Fruit fly (Drosophila melanogaster): Measurements from ENCODE around the gene GNBP1.

The GNBP1 gene

DNA sequence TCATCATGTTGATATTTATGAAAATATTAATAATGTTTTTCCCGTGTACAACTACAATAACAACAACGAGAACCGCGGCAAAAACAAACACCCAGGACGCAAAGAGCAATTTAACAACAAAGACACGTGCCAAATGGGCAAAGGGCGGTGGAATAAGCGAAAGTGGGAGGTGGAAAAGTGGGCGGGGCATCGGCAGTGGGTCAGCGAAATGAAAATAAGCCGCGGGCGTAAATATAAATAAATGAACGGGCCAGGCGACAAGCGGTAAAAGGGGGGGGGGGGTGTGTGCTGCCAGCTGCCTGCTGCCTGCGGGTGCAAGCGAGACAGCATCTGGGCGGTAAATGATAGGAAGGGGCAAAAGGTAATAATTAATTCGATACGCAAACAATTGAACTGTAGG, 21.9 kb upstream of the GNBP1 start:
- no peak for TF ChIP-seq CG17801 (GFP tag; optimal IDR thresholded peaks at IDR 0.05; ENCODE audit: partially characterized antibody)

DNA sequence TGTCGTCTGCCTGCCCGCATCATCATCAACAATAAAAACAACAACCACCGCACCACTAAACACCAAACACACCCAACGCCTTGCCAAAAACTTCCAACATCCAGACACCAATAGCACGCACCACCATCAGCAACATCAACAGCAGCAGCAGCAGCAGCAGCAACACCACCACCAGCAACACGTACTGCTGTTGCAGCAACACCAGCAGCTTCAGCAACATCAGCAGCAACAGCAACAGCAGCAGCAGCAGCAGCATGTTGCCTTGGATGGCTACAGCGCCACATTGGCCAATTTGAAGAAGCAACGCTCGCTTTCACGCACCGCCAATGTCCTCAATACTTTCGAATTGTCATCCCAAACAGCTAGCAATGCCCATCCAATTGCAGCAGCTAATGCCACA, 10.0 kb upstream of the GNBP1 start:
- TF ChIP-seq CG17801 (GFP tag; optimal IDR thresholded peaks at IDR 0.05; ENCODE audit: partially characterized antibody) = no peak

DNA sequence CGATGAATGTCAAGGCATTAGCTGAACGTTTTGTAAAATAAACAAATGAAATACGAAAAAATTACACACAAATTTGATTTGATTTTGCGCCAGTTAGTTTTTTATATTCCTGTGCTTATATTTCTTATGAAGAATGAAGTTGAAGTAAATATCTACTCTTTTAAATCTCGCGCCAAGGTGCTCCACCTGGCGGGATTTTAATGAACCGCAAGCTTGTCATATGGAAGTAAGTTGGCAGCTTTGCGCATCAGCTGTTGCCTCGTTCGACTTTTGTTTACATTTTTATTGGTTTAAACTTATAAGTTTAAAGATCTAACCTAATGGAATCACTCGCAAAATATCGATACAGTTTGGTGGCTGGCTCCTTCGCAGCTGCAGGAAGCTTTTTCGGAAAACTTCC, 8.5 kb upstream of the GNBP1 start, which contains the start of gene CG42495:
Gene CG42495 (plus strand): TSS at position 247 of the 400 bp plus-strand sequence.
- TF ChIP-seq CG17801 (GFP tag; optimal IDR thresholded peaks at IDR 0.05; ENCODE audit: partially characterized antibody) = no peak

DNA sequence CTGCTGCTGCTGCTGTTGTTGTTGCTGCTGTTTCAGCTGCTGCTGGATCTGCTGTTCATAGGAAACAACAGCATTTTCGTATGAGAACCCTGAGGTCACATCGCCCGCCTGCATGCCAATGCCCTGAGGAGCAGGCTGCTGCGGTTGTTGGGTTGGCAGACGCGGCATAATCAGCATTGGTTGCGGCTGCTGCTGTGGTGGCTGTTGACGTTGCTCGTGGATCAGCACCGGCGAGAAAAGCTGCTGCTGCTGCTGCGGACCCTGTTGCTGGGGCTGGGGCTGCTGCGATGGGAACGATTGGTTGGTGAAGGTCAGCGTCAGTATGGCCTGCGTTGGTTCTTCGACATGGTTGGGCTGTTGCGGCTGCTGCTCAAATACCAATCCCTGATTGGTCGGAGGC, 5.7 kb upstream of the GNBP1 start:
- TF ChIP-seq CG17801 (GFP tag; optimal IDR thresholded peaks at IDR 0.05; ENCODE audit: partially characterized antibody) = no peak

DNA sequence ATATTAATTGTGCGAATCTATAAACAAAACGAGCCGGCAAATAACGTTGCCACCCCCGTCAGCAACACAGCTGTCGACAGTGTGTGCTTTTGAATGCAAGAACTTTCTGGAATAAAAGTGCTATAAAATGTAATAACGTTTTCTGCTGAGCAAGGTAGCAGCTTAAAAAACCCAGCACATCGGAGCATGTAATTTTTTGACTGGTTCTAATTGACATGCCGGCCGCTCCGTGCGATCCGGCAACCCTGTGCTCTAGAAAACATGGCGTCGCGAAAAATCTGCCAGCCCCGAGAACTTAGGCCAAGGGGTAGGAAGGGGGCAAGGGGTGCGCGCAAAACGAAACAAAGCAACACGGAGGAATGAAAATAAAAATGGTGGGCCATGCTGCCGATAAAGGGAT, 3.4 kb upstream of the GNBP1 start:
- peak; percentile 11 for TF ChIP-seq CG17801 (GFP tag; optimal IDR thresholded peaks at IDR 0.05; ENCODE audit: partially characterized antibody)

DNA sequence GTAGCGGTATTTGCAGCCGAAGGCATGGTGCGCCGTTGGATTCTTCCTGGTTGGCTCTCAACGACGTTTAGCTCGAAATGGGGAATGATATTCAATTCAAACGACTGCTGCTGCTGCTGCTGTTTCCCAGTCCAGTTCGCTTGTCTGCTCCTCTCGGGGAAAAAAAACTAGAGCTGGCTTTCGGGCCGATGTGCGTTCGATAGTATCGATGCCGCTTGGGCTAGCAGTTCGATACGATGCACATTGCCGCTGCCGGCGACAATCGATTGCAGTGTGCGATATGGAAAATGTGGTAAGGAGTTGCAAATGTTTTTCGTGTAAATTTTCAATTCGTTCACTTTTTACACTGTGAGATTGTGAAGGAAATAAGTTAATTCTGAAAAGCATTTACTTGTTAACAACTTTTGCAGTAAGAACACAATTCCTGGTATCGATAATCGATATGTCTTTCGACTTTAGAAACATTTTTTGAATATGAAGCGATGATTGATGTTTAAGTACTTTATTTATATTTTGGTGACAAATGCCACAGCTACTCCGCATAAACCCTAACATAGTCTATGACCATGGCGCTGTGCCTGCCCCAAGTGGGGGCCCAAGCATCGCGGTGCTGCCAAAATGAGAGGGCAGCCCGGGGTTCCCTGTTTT, 2.5 kb upstream of the GNBP1 start, which contains the start of gene Capr:
Gene Capr (minus strand): TSS at position 339 of the 648 bp plus-strand sequence.
- TF ChIP-seq CG17801 (GFP tag; optimal IDR thresholded peaks at IDR 0.05; ENCODE audit: partially characterized antibody) = peak; percentile 60

DNA sequence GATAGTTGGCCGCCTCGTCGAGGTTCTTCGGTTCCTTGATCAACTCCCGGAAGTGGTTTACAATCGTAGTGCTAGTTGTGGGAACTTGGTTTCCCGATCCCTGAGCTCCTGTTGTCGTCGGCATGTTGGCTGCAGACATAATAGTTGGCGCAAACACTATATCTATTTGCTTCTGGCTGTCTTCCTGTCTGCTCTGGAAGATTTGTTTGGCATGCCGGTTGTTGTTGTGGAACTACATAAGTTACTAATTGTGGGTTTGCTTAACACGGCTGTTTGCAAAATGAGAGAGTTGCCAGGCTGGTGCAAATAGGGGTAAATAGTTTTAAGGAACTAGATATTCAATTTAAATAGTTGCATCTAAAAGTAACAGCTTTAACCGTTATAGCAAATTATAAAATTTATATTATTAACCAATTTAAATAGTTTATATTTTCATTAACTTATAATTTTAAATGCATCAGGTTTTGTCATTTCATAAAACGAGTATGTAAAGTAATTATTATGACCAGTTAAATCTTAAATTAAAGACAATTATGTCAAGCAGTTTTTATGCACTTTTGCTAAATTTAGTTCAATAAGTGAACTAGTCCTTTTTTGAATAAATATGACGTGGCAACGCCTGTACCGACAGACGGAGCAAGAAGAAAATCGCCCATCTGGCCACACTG, 6.1 kb downstream of the GNBP1 start, which contains the start of the genes Sgf11 and CG32202:
Gene Sgf11 (minus strand): TSS at position 287 of the 668 bp plus-strand sequence.
Gene CG32202 (plus strand): TSS at position 635 of the 668 bp plus-strand sequence.
- peak; percentile 57 for TF ChIP-seq CG17801 (GFP tag; optimal IDR thresholded peaks at IDR 0.05; ENCODE audit: partially characterized antibody)

DNA sequence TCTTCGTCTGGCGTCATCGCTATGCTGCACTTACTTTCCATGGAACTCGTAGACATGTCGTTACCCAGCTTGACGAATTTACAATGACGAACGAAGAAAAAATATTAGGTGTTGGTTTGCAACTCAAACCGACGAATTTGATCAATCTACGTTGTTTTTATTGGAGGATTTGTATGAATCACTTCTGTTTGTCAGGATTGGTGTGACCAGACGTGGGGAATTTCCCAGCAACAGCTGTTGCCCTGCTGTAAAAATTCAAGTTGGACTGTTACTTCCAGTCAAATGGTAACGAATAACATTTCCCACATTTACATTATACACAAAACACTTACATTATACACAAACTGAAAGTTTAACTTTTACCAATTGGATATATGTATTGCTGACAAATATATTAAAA, 8.2 kb downstream of the GNBP1 start, which contains the start of gene Chmp1:
Gene Chmp1 (minus strand): TSS at position 216 of the 400 bp plus-strand sequence.
- TF ChIP-seq CG17801 (GFP tag; optimal IDR thresholded peaks at IDR 0.05; ENCODE audit: partially characterized antibody) = peak; percentile 52

DNA sequence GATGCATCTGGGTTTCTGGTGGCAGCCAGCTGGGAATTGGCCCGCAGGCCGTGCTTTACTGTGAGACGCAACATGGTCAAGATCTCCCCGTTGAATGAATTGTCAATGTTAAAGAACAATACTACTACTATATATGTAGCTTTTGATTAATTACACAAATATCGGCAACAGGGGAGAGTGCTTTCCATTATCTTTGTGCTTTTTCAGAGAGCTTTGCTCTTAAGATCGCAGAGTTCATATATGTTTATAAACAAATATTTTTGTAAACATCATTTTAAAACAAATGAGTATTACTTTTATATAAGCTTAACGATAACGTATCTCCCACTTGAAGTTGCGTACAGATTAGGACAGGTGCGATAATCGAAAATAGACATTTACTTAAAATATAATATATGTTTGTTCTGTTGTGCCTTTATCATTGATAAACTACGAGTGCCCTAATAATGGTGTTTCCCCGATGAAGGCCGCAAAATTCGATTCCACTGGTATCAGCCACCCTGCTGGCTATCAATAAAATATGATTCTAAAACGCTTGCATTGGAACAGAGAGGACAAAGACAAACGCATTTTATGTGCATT, 10.7 kb downstream of the GNBP1 start, which contains the start of gene Cyp12c1:
Gene Cyp12c1 (minus strand): TSS at position 100 of the 582 bp plus-strand sequence.
- no peak for TF ChIP-seq CG17801 (GFP tag; optimal IDR thresholded peaks at IDR 0.05; ENCODE audit: partially characterized antibody)

DNA sequence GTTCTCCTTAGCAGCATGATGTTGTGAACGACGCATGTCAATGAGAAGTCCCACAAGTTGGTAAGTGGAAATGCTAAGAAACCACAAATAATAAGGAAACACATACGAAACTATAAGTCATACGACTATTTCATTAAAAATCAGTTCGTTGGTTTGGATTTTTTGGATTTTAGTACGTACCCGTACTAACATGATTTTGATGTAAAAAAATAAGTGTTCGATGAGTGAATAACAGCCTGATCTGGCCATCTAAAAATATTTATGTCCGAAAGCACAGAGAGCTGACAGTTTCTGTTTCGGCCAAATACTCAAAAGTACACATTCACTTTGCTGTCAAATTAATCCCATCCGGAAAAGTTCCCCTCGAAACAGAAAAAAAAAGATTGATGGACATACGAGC, 18.3 kb downstream of the GNBP1 start, which contains the start of gene CG6893:
Gene CG6893 (plus strand): TSS at position 301 of the 400 bp plus-strand sequence.
- no peak for TF ChIP-seq CG17801 (GFP tag; optimal IDR thresholded peaks at IDR 0.05; ENCODE audit: partially characterized antibody)

DNA sequence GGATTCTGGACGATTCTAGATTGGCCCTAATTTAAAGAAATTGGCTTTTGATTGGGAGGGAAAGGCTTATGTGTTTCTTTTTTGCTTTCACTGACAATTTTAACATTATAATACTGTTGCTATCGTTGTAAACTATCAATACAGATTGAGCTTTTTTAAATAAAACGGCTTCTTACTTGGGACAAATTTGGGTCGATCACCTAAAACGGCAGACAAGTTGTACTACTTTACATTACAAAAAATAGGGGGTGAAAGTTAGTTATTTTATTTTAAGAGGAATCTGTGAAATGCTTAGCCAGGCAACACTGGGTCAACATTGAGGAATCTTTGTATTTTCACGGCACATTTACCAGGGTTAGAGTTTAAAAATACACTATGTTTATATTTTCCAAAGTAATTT, 22.7 kb downstream of the GNBP1 start, which contains the start of gene Dic4:
Gene Dic4 (minus strand): TSS at position 101 of the 400 bp plus-strand sequence.
- no peak for TF ChIP-seq CG17801 (GFP tag; optimal IDR thresholded peaks at IDR 0.05; ENCODE audit: partially characterized antibody)

DNA sequence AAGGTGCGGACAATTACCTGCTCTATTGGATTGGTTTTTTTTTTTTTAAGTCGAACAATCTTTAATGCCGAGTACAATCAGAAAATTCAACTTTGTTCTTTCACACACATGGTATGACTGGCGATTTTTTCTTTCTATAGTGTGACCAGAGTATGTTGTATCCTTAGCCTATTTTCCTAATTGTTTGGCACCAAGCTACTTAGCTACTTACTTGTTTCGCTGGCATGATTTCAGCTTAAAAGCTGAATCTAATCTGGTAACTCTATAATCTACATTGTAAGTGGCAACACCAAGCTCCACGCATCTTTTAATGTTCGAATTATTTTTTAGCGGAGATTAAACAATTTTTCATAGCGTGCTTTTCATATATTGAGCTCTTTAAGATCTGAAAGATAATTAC, 47.6 kb downstream of the GNBP1 start, which contains the start of gene CG12477:
Gene CG12477 (minus strand): TSS at position 101 of the 400 bp plus-strand sequence.
- TF ChIP-seq CG17801 (GFP tag; optimal IDR thresholded peaks at IDR 0.05; ENCODE audit: partially characterized antibody) = no peak
